Worm (Caenorhabditis elegans) whole organism, L1 larva: ENCODE data around the gene fum-1.
"Not testable (repeated sequence)": the region's sequence is repeated elsewhere in the genome, so short reads cannot be mapped to it uniquely, and the experiment has no call there.

ENCODE experiments used
- C04F5.9 ChIP-seq: sonication (generic microtip); optimal IDR thresholded peaks from 2 replicates; lab custom pipeline; 2016; ENCODE audit warnings: missing genetic modification characterization, missing compliant biosample characterization
- C34B4.2 ChIP-seq: sonication (generic microtip); optimal IDR thresholded peaks from 2 replicates; lab custom pipeline; 2017; ENCODE audit warnings: mild to moderate bottlenecking, missing genetic modification characterization, missing compliant biosample characterization
- aha-1 ChIP-seq: fragments of 150-350 bp; optimal IDR thresholded peaks from 2 replicates; lab custom pipeline; 2014; ENCODE audit warnings: missing biosample characterization, missing genetic modification characterization
- blmp-1 ChIP-seq: fragments of 150-350 bp; optimal IDR thresholded peaks from 2 replicates; lab custom pipeline; 2014; ENCODE audit warnings: missing biosample characterization, missing genetic modification characterization
- ceh-82 ChIP-seq, 3 experiments: fragments of 150-350 bp in 1 of 3; sonication (generic microtip) in 2 of 3; optimal IDR thresholded peaks; 2 replicates each; lab custom pipeline; 2014 to 2017; ENCODE audit warnings: missing biosample characterization in 3 of 3, missing genetic modification characterization in 3 of 3
- ceh-88 ChIP-seq: fragments of 200-800 bp; sonication (Bioruptor generic); IDR thresholded peaks from 2 replicates; pipeline ENCODE4 v1.3.6; 2022; ENCODE audit warnings: missing genetic modification characterization, missing compliant biosample characterization
- ceh-90 ChIP-seq: sonication (generic microtip); optimal IDR thresholded peaks from 2 replicates; lab custom pipeline; 2016; ENCODE audit warnings: missing genetic modification characterization, missing compliant biosample characterization
- ces-1 ChIP-seq: fragments of 150-350 bp; optimal IDR thresholded peaks from 2 replicates; lab custom pipeline; 2014; ENCODE audit warnings: missing biosample characterization, missing genetic modification reagents, missing genetic modification characterization
- efl-3 ChIP-seq: fragments of 200-800 bp; sonication (Bioruptor generic); optimal IDR thresholded peaks from 2 replicates; lab custom pipeline; 2018; ENCODE audit warnings: mild to moderate bottlenecking, missing genetic modification characterization, missing compliant biosample characterization
- elt-2 ChIP-seq: sonication (generic microtip); optimal IDR thresholded peaks from 2 replicates; lab custom pipeline; 2016; ENCODE audit warnings: missing genetic modification characterization, mild to moderate bottlenecking, inconsistent platforms, missing compliant biosample characterization, missing genetic modification reagents
- ets-5 ChIP-seq: fragments of 200-800 bp; sonication (Bioruptor generic); IDR thresholded peaks from 2 replicates; pipeline ENCODE4 v1.3.6; 2022; ENCODE audit warnings: missing genetic modification characterization, missing compliant biosample characterization
- hlh-4 ChIP-seq: sonication (generic microtip); optimal IDR thresholded peaks from 2 replicates; lab custom pipeline; 2016; ENCODE audit warnings: mild to moderate bottlenecking, missing genetic modification characterization, missing compliant biosample characterization
- irx-1 ChIP-seq: sonication (generic microtip); optimal IDR thresholded peaks from 2 replicates; lab custom pipeline; 2016; ENCODE audit warnings: missing genetic modification characterization, missing compliant biosample characterization
- lin-14 ChIP-seq: fragments of 200-800 bp; sonication (Bioruptor generic); optimal IDR thresholded peaks from 2 replicates; lab custom pipeline; 2018; ENCODE audit warnings: mild to moderate bottlenecking, missing genetic modification characterization, moderate library complexity, missing compliant biosample characterization
- lin-35 ChIP-seq, 2 experiments: fragments of 150-350 bp; optimal IDR thresholded peaks; 2 replicates each; lab custom pipeline; 2014; ENCODE audit warnings: missing biosample characterization in 2 of 2, missing genetic modification characterization in 2 of 2, missing genetic modification reagents in 2 of 2
- lin-39 ChIP-seq: fragments of 150-350 bp; optimal IDR thresholded peaks from 2 replicates; lab custom pipeline; 2014; ENCODE audit warnings: missing biosample characterization, missing genetic modification reagents, missing genetic modification characterization
- lsy-2 ChIP-seq, 2 experiments: fragments of 150-350 bp; optimal IDR thresholded peaks; 2 replicates each; lab custom pipeline; 2014; ENCODE audit warnings: missing biosample characterization in 2 of 2, missing genetic modification characterization in 2 of 2
- mab-9 ChIP-seq: fragments of 200-800 bp; sonication (Bioruptor generic); IDR thresholded peaks from 2 replicates; pipeline ENCODE4 v1.3.6; 2022; ENCODE audit warnings: missing genetic modification reagents, missing genetic modification characterization, missing compliant biosample characterization
- mdl-1 ChIP-seq, 2 experiments: fragments of 150-350 bp; optimal IDR thresholded peaks; 2 replicates each; lab custom pipeline; 2014 to 2017; ENCODE audit warnings: missing biosample characterization in 2 of 2, missing genetic modification characterization in 2 of 2, inconsistent platforms in 1 of 2
- nhr-11 ChIP-seq: fragments of 150-350 bp; optimal IDR thresholded peaks from 2 replicates; lab custom pipeline; 2014; ENCODE audit warnings: missing biosample characterization, missing genetic modification characterization
- nhr-12 ChIP-seq: sonication (generic microtip); optimal IDR thresholded peaks from 2 replicates; lab custom pipeline; 2017; ENCODE audit warnings: missing biosample characterization, missing genetic modification characterization
- nhr-19 ChIP-seq: fragments of 200-800 bp; sonication (Bioruptor generic); conservative IDR thresholded peaks from 2 replicates; pipeline ENCODE4 v1.3.6; 2022; ENCODE audit warnings: missing genetic modification characterization, missing compliant biosample characterization
- nhr-90 ChIP-seq: sonication (generic microtip); optimal IDR thresholded peaks from 2 replicates; lab custom pipeline; 2016; ENCODE audit warnings: mild to moderate bottlenecking, missing genetic modification characterization, missing compliant biosample characterization; ENCODE audit not compliant: poor library complexity
- pag-3 ChIP-seq: sonication (generic microtip); optimal IDR thresholded peaks from 2 replicates; lab custom pipeline; 2017; ENCODE audit warnings: missing genetic modification characterization, mild to moderate bottlenecking, missing compliant biosample characterization, antibody characterized with exemption, borderline replicate concordance; ENCODE audit not compliant: insufficient read depth
- pqm-1 ChIP-seq: sonication (generic microtip); optimal IDR thresholded peaks from 3 replicates; lab custom pipeline; 2017; ENCODE audit warnings: missing biosample characterization, missing genetic modification characterization
- rnt-1 ChIP-seq: sonication (generic microtip); optimal IDR thresholded peaks from 2 replicates; lab custom pipeline; 2016; ENCODE audit warnings: mild to moderate bottlenecking, missing genetic modification characterization, moderate library complexity, missing compliant biosample characterization
- snpc-4 ChIP-seq: fragments of 150-350 bp; optimal IDR thresholded peaks from 2 replicates; lab custom pipeline; 2014; ENCODE audit warnings: missing biosample characterization, missing genetic modification characterization
- snu-23 ChIP-seq: sonication (generic microtip); optimal IDR thresholded peaks from 2 replicates; lab custom pipeline; 2016; ENCODE audit warnings: missing genetic modification characterization, missing compliant biosample characterization
- sptf-1 ChIP-seq: fragments of 150-350 bp; optimal IDR thresholded peaks from 2 replicates; lab custom pipeline; 2014; ENCODE audit warnings: missing biosample characterization, missing genetic modification characterization
- sup-37 ChIP-seq: fragments of 200-800 bp; sonication (Bioruptor generic); optimal IDR thresholded peaks from 2 replicates; lab custom pipeline; 2018; ENCODE audit warnings: mild to moderate bottlenecking, missing genetic modification characterization, missing compliant biosample characterization
- swsn-7 ChIP-seq: sonication (generic microtip); optimal IDR thresholded peaks from 2 replicates; lab custom pipeline; 2016; ENCODE audit warnings: missing genetic modification characterization, missing compliant biosample characterization
- tbx-2 ChIP-seq: sonication (generic microtip); optimal IDR thresholded peaks from 2 replicates; lab custom pipeline; 2016; ENCODE audit warnings: missing genetic modification characterization, missing compliant biosample characterization
- tlp-1 ChIP-seq: fragments of 150-350 bp; optimal IDR thresholded peaks from 2 replicates; lab custom pipeline; 2014; ENCODE audit warnings: missing biosample characterization, missing genetic modification characterization
- unc-30 ChIP-seq: sonication (generic microtip); optimal IDR thresholded peaks from 2 replicates; lab custom pipeline; 2017; ENCODE audit warnings: missing biosample characterization, missing genetic modification characterization
- unc-98 ChIP-seq: fragments of 200-800 bp; sonication (Bioruptor generic); IDR thresholded peaks from 2 replicates; pipeline ENCODE4 v1.3.6; 2022; ENCODE audit warnings: missing genetic modification characterization, missing compliant biosample characterization
- xbp-1 ChIP-seq: sonication (generic microtip); optimal IDR thresholded peaks from 2 replicates; lab custom pipeline; 2016; ENCODE audit warnings: missing genetic modification characterization, missing compliant biosample characterization
- zag-1 ChIP-seq: fragments of 150-350 bp; optimal IDR thresholded peaks from 2 replicates; lab custom pipeline; 2014; ENCODE audit warnings: missing biosample characterization, missing genetic modification characterization
- zip-4 ChIP-seq: fragments of 200-800 bp; sonication (Bioruptor generic); optimal IDR thresholded peaks from 2 replicates; lab custom pipeline; 2018; ENCODE audit warnings: mild to moderate bottlenecking, missing genetic modification characterization, moderate library complexity, missing compliant biosample characterization
- ztf-4 ChIP-seq: fragments of 150-350 bp; optimal IDR thresholded peaks from 2 replicates; lab custom pipeline; 2014; ENCODE audit warnings: missing biosample characterization, missing genetic modification characterization

Gene fum-1

ce11 chrIII:7463438-7464008 lies 1.9 kb upstream of the fum-1 start, which contains the start of gene H14A12.3 (continued):
- TF ChIP-seq zip-4 (GFP tag; lab: Kevin White, UChicago) (no peak), nhr-12 (tag; lab: Kevin White, UChicago) (no peak), unc-30 (tag; lab: Kevin White, UChicago) (no peak), tbx-2 (no peak), pqm-1 (tag; lab: Kevin White, UChicago) (no peak), ceh-90 (no peak), efl-3 (no peak), rnt-1 (tag; lab: Kevin White, UChicago) (no peak), ets-5 (no peak), ceh-82 (tag; optimal IDR thresholded peaks at IDR 0.05; lab: Kevin White, UChicago) (no peak), nhr-11 (tag; lab: Kevin White, UChicago) (no peak), pag-3 (tag; lab: Kevin White, UChicago) (no peak), snpc-4 (tag; lab: Kevin White, UChicago) (no peak), xbp-1 (tag; lab: Kevin White, UChicago) (no peak), lsy-2 (tag; optimal IDR thresholded peaks at IDR 0.05; lab: Kevin White, UChicago) (peak in 1 of 2 experiments; percentile 33), nhr-90 (no peak), mdl-1 (tag; optimal IDR thresholded peaks at IDR 0.05; lab: Kevin White, UChicago) (no peak), nhr-19 (GFP tag; lab: Robert Waterston, UW) (no peak), ztf-4 (no peak), mab-9 (GFP tag; lab: Robert Waterston, UW) (no peak), lin-39 (no peak), unc-98 (no peak)

- TF ChIP-seq zag-1 (tag; lab: Kevin White, UChicago); elt-2; irx-1: not testable (repeated sequence)
- TF ChIP-seq, all 84 proteins: peak for 0; not testable (repeated sequence) for 84
These were observed 3.6 kb downstream of the fum-1 start, which contains the start of gene H14A12.5 for ce11 chrIII:7468980-7469379. Gene H14A12.5 (minus strand): TSS chrIII:7469080.

- TF ChIP-seq lin-35 (GFP tag; optimal IDR thresholded peaks at IDR 0.05; lab: Kevin White, UChicago) (peak in 1 of 2 experiments; percentile 4), lin-14 (GFP tag; lab: Kevin White, UChicago) (peak; percentile 5), blmp-1 (tag; lab: Kevin White, UChicago) (peak; percentile 39), tlp-1 (tag; lab: Kevin White, UChicago) (peak; percentile 53), lsy-2 (tag; optimal IDR thresholded peaks at IDR 0.05; lab: Kevin White, UChicago) (no peak), nhr-90 (no peak), ceh-90 (no peak), elt-2 (peak; percentile 89)
These were observed 13.5 kb downstream of the fum-1 start for ce11 chrIII:7478932-7479331.

ce11 chrIII:7484765-7485164 lies 19.4 kb downstream of the fum-1 start:
- TF ChIP-seq ceh-88 (GFP tag; lab: Robert Waterston, UW) (no peak), unc-98 (no peak), sup-37 (GFP tag; lab: Kevin White, UChicago) (no peak), elt-2 (no peak), tlp-1 (tag; lab: Kevin White, UChicago) (no peak), ceh-82 (tag; optimal IDR thresholded peaks at IDR 0.05; lab: Kevin White, UChicago) (no peak), tbx-2 (no peak), hlh-4 (tag; lab: Kevin White, UChicago) (no peak), sptf-1 (tag; lab: Kevin White, UChicago) (no peak), nhr-19 (GFP tag; lab: Robert Waterston, UW) (no peak), C34B4.2 (tag; lab: Kevin White, UChicago) (no peak), C04F5.9 (tag; lab: Kevin White, UChicago) (no peak), ztf-4 (no peak), swsn-7 (tag; lab: Kevin White, UChicago) (no peak), aha-1 (no peak), ces-1 (GFP tag; lab: Kevin White, UChicago) (no peak), snu-23 (GFP tag; lab: Kevin White, UChicago) (no peak), pqm-1 (tag; lab: Kevin White, UChicago) (no peak), nhr-90 (no peak)
